Worm (Caenorhabditis elegans) whole organism, L2 larva: ENCODE data around the gene F07E5.13.
"Not testable (repeated sequence)": the region's sequence is repeated elsewhere in the genome, so short reads cannot be mapped to it uniquely, and the experiment has no call there.

Experiments used
- ZK546.5 ChIP-seq: sonication (generic microtip); optimal IDR thresholded peaks from 2 replicates; lab custom pipeline; 2017; ENCODE audit warnings: missing biosample characterization, missing genetic modification characterization
- alr-1 ChIP-seq: fragments of 150-350 bp; optimal IDR thresholded peaks from 2 replicates; lab custom pipeline; 2014; ENCODE audit warnings: missing biosample characterization, missing genetic modification characterization
- blmp-1 ChIP-seq: sonication (generic microtip); optimal IDR thresholded peaks from 2 replicates; lab custom pipeline; 2017; ENCODE audit warnings: missing genetic modification characterization, mild to moderate bottlenecking, missing compliant biosample characterization, antibody characterized with exemption, moderate library complexity; ENCODE audit not compliant: insufficient read depth
- lsy-2 ChIP-seq, 2 experiments: fragments of 150-350 bp in 1 of 2; sonication (generic microtip) in 1 of 2; optimal IDR thresholded peaks; 2 replicates each; lab custom pipeline; 2014 to 2017; ENCODE audit warnings: missing biosample characterization in 2 of 2, missing genetic modification characterization in 2 of 2
- nhr-11 ChIP-seq: fragments of 150-350 bp; optimal IDR thresholded peaks from 2 replicates; lab custom pipeline; 2014; ENCODE audit warnings: missing biosample characterization, missing genetic modification characterization
- nhr-12 ChIP-seq: fragments of 150-350 bp; optimal IDR thresholded peaks from 2 replicates; lab custom pipeline; 2014; ENCODE audit warnings: missing biosample characterization, missing genetic modification characterization
- unc-55 ChIP-seq: fragments of 150-350 bp; sonication (generic microtip); optimal IDR thresholded peaks from 3 replicates; lab custom pipeline; 2014; ENCODE audit warnings: missing biosample characterization, missing genetic modification reagents, missing genetic modification characterization
- ztf-1 ChIP-seq: fragments of 200-800 bp; sonication (Bioruptor generic); conservative IDR thresholded peaks from 2 replicates; pipeline ENCODE4 v1.3.6; 2022; ENCODE audit warnings: missing genetic modification characterization, missing compliant biosample characterization

- not testable (repeated sequence) for TF ChIP-seq unc-55 (GFP tag; lab: Kevin White, UChicago); nhr-12 (tag; lab: Kevin White, UChicago); alr-1 (tag; lab: Kevin White, UChicago); ZK546.5 (tag; lab: Kevin White, UChicago); blmp-1 (tag; lab: Kevin White, UChicago); nhr-11 (tag; lab: Kevin White, UChicago); lsy-2 (tag; optimal IDR thresholded peaks at IDR 0.05; lab: Kevin White, UChicago); ztf-1 (GFP tag; lab: Robert Waterston, UW)
Measured at ce11 chrII:2067451-2068021, 3.6 kb upstream of the F07E5.13 start, which contains the start of gene F07E5.12.
